Worm (Caenorhabditis elegans) whole organism, late embryonic: Measurements from ENCODE around the gene R10E4.6.

Source experiments
- ama-1 ChIP-seq: fragments of 150-350 bp; optimal IDR thresholded peaks from 2 replicates; lab custom pipeline; 2014
- che-1 ChIP-seq: sonication (generic microtip); optimal IDR thresholded peaks from 2 replicates; lab custom pipeline; 2016; ENCODE audit warnings: mild to moderate bottlenecking, missing genetic modification characterization, missing compliant biosample characterization
- dmd-4 ChIP-seq: sonication (generic microtip); optimal IDR thresholded peaks from 2 replicates; lab custom pipeline; 2016; ENCODE audit warnings: borderline replicate concordance, missing genetic modification characterization, missing compliant biosample characterization
- elt-2 ChIP-seq: sonication (generic microtip); optimal IDR thresholded peaks from 2 replicates; lab custom pipeline; 2016; ENCODE audit warnings: missing genetic modification reagents, missing genetic modification characterization, missing compliant biosample characterization
- ets-4 ChIP-seq: sonication (generic microtip); optimal IDR thresholded peaks from 2 replicates; lab custom pipeline; 2016; ENCODE audit warnings: missing genetic modification characterization, missing compliant biosample characterization
- fax-1 ChIP-seq: sonication (generic microtip); optimal IDR thresholded peaks from 2 replicates; lab custom pipeline; 2016; ENCODE audit warnings: missing genotype, missing genetic modification characterization, missing compliant biosample characterization
- nfya-1 ChIP-seq: sonication (generic microtip); optimal IDR thresholded peaks from 2 replicates; lab custom pipeline; 2017; ENCODE audit warnings: missing genetic modification characterization, mild to moderate bottlenecking, missing compliant biosample characterization, antibody characterized with exemption, moderate library complexity
- pha-4 ChIP-seq: fragments of 150-350 bp; optimal IDR thresholded peaks from 2 replicates; lab custom pipeline; 2018; ENCODE audit warnings: missing biosample characterization, missing genetic modification reagents, missing genetic modification characterization

DNA sequence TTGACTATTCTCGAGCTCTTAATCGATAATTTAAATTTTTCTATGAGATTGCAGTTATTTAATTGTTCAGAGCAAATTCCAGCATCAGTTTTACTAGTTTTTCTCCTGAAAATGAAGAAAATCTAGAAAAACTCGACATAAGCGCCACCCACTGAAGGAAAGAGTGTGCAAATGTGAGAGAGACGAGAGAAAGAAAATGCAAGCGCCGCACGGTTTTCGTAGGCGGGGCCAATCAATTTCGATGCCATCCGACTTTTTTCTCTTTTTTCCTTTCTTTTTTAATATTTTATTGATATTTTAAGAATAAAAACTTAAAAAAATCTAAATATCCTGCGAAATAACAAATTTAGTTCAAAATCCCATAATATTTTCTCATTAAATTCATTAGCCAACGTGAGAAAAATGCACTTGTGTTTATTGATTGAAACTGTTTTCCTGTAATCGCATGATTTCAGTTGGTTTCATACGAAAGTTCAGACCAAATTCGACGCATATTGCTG is 39.4 kb downstream of the R10E4.6 start, which contains the start of gene cdk-12:
- no peak for TF ChIP-seq dmd-4 (tag; lab: Kevin White, UChicago)
- TF ChIP-seq ets-4 = no peak
- peak; percentile 33 for TF ChIP-seq nfya-1
- TF ChIP-seq fax-1 = no peak
- TF ChIP-seq ama-1 = no peak
- no peak for TF ChIP-seq che-1 (tag; lab: Kevin White, UChicago)
- TF ChIP-seq pha-4 = no peak
- no peak for TF ChIP-seq elt-2 (tag; lab: Kevin White, UChicago)
